Fruit fly (Drosophila melanogaster): ENCODE measurements around the gene Ubi-p5E.

dm6 chrX:6305317-6305716 is 25.9 kb upstream of the Ubi-p5E start:
- TF ChIP-seq CG12768 (GFP tag; optimal IDR thresholded peaks at IDR 0.05) (no peak), Mnt (GFP tag; optimal IDR thresholded peaks at IDR 0.05) (no peak), cic (GFP tag; optimal IDR thresholded peaks at IDR 0.05) (no peak), Clk (GFP tag; optimal IDR thresholded peaks at IDR 0.05) (no peak), CG5204 (GFP tag; optimal IDR thresholded peaks at IDR 0.05) (no peak), CG7101 (tag; optimal IDR thresholded peaks at IDR 0.05) (no peak), Crg-1 (GFP tag; optimal IDR thresholded peaks at IDR 0.05) (no peak)

Measured in whole organism, adult.